Worm (Caenorhabditis elegans): ENCODE measurements around the gene K12H6.5.

Gene K12H6.5

ce11 chrII:2853767-2854166, 27.8 kb upstream of the K12H6.5 start (continued):
- TF ChIP-seq F57C9.4 (tag; optimal IDR thresholded peaks at IDR 0.05): no peak
- no peak for TF ChIP-seq lag-1 (GFP tag; IDR thresholded peaks at IDR 0.05)
- no peak for TF ChIP-seq pha-4 (tag; optimal IDR thresholded peaks at IDR 0.05)

ce11 chrII:2852493-2852892, 26.5 kb upstream of the K12H6.5 start, which contains the start of gene ptc-3:
ptc-3 (minus strand) TSS chrII:2852593.
- TF ChIP-seq snpc-3.4 (tag; optimal IDR thresholded peaks at IDR 0.05): no peak
- TF ChIP-seq madf-8 (GFP tag; conservative IDR thresholded peaks at IDR 0.05): no peak
- TF ChIP-seq mxl-1 (tag; optimal IDR thresholded peaks at IDR 0.05): no peak
- TF ChIP-seq ztf-26 (tag; optimal IDR thresholded peaks at IDR 0.05): no peak
- TF ChIP-seq gei-17 (GFP tag; optimal IDR thresholded peaks at IDR 0.05): no peak
- TF ChIP-seq F49E8.2 (tag; optimal IDR thresholded peaks at IDR 0.05; ENCODE audit: insufficient read depth): no peak
- TF ChIP-seq T07F8.4 (tag; optimal IDR thresholded peaks at IDR 0.05): no peak
- no peak for TF ChIP-seq tbx-9 (tag; optimal IDR thresholded peaks at IDR 0.05; ENCODE audit: borderline replicate concordance)
- no peak for TF ChIP-seq F37B4.10 (GFP tag; IDR thresholded peaks at IDR 0.05)
- TF ChIP-seq ceh-91 (GFP tag; IDR thresholded peaks at IDR 0.05): no peak
- TF ChIP-seq F57A8.1 (GFP tag; optimal IDR thresholded peaks at IDR 0.05): no peak
- no peak for TF ChIP-seq ztf-3 (GFP tag; optimal IDR thresholded peaks at IDR 0.05)
- no peak for TF ChIP-seq F23B12.7 (tag; optimal IDR thresholded peaks at IDR 0.05; ENCODE audit: insufficient read depth)
- TF ChIP-seq nfyb-1 (GFP tag; IDR thresholded peaks at IDR 0.05): no peak
- TF ChIP-seq let-607 (tag; optimal IDR thresholded peaks at IDR 0.05): no peak
- no peak for TF ChIP-seq sptf-2 (GFP tag; optimal IDR thresholded peaks at IDR 0.05)
- TF ChIP-seq hmg-20 (GFP tag; IDR thresholded peaks at IDR 0.05): no peak

ce11 chrII:2846552-2846951, 20.6 kb upstream of the K12H6.5 start:
- TF ChIP-seq Y79H2A.3 (GFP tag; conservative IDR thresholded peaks at IDR 0.05) (no peak), nhr-90 (tag; optimal IDR thresholded peaks at IDR 0.05) (no peak), chd-7 (tag; optimal IDR thresholded peaks at IDR 0.05) (no peak), madf-8 (GFP tag; conservative IDR thresholded peaks at IDR 0.05) (no peak), attf-3 (GFP tag; conservative IDR thresholded peaks at IDR 0.05) (no peak), lin-54 (GFP tag; optimal IDR thresholded peaks at IDR 0.05) (no peak), mel-28 (tag; optimal IDR thresholded peaks at IDR 0.05; ENCODE audit: borderline replicate concordance) (no peak), dox-1 (GFP tag; IDR thresholded peaks at IDR 0.05) (no peak), D2030.7 (GFP tag; IDR thresholded peaks at IDR 0.05) (no peak), ceh-100 (GFP tag; IDR thresholded peaks at IDR 0.05) (no peak), rec-8 (tag; optimal IDR thresholded peaks at IDR 0.05) (no peak), Y67H2A.10 (GFP tag; conservative IDR thresholded peaks at IDR 0.05) (no peak), lin-26 (GFP tag; IDR thresholded peaks at IDR 0.05) (no peak), nhr-179 (tag; optimal IDR thresholded peaks at IDR 0.05) (no peak), cebp-1 (GFP tag; IDR thresholded peaks at IDR 0.05) (no peak), cebp-1 (tag; optimal IDR thresholded peaks at IDR 0.05) (no peak), madf-6 (GFP tag; IDR thresholded peaks at IDR 0.05) (no peak), repo-1 (tag; optimal IDR thresholded peaks at IDR 0.05) (no peak), fkh-3 (tag; optimal IDR thresholded peaks at IDR 0.05) (no peak), bed-1 (GFP tag; IDR thresholded peaks at IDR 0.05) (no peak)

Data from whole organism, young adult.